Fruit fly (Drosophila melanogaster) whole organism, embryonic: Measurements from ENCODE around the gene Bet3.

Experiments used
- Ada2b ChIP-seq: fragments of 200-800 bp; sonication (Bioruptor generic); IDR thresholded peaks from 2 replicates; pipeline ENCODE4 v1.3.6; 2022; ENCODE audit warnings: missing biosample characterization, missing genetic modification characterization
- Aef1 ChIP-seq: fragments of 200-800 bp; sonication (Bioruptor generic); IDR thresholded peaks from 3 replicates; pipeline ENCODE4 v1.3.6; 2022; ENCODE audit warnings: missing biosample characterization, missing genetic modification characterization
- BtbVII ChIP-seq: fragments of 200-800 bp; sonication (Bioruptor generic); optimal IDR thresholded peaks from 3 replicates; lab custom pipeline; 2017; ENCODE audit warnings: missing biosample characterization, mild to moderate bottlenecking, missing genetic modification characterization
- CG11456 ChIP-seq: fragments of 200-800 bp; sonication (Bioruptor generic); IDR thresholded peaks from 3 replicates; pipeline ENCODE4 v1.3.6; 2022; ENCODE audit warnings: missing biosample characterization, missing genetic modification characterization
- CG11723 ChIP-seq: fragments of 200-800 bp; sonication (Bioruptor generic); optimal IDR thresholded peaks from 2 replicates; lab custom pipeline; 2017; ENCODE audit warnings: missing biosample characterization, mild to moderate bottlenecking, missing genetic modification characterization
- CG12071 ChIP-seq: fragments of 200-800 bp; sonication (Bioruptor generic); optimal IDR thresholded peaks from 3 replicates; lab custom pipeline; 2018; ENCODE audit warnings: missing biosample characterization, mild to moderate bottlenecking, missing genetic modification characterization
- CG12219 ChIP-seq: fragments of 200-800 bp; sonication (Bioruptor generic); optimal IDR thresholded peaks from 3 replicates; lab custom pipeline; 2018; ENCODE audit warnings: missing biosample characterization, mild to moderate bottlenecking, missing genetic modification characterization
- CG12659 ChIP-seq: fragments of 200-800 bp; sonication (Bioruptor generic); optimal IDR thresholded peaks from 3 replicates; lab custom pipeline; 2017; ENCODE audit warnings: mild to moderate bottlenecking, missing biosample characterization, missing genetic modification reagents, missing genetic modification characterization
- CG12744 ChIP-seq: fragments of 200-800 bp; sonication (Bioruptor generic); optimal IDR thresholded peaks from 2 replicates; lab custom pipeline; 2016; ENCODE audit warnings: missing biosample characterization, missing genetic modification characterization
- CG15269 ChIP-seq: fragments of 200-800 bp; sonication (Bioruptor generic); optimal IDR thresholded peaks from 2 replicates; lab custom pipeline; 2018; ENCODE audit warnings: missing biosample characterization, mild to moderate bottlenecking, missing genetic modification characterization, moderate library complexity
- CG15696 ChIP-seq: fragments of 200-800 bp; sonication (Bioruptor generic); optimal IDR thresholded peaks from 2 replicates; lab custom pipeline; 2019; ENCODE audit warnings: missing biosample characterization, mild to moderate bottlenecking, missing genetic modification characterization, moderate library complexity
- CG16813 ChIP-seq: fragments of 200-800 bp; sonication (Bioruptor generic); IDR thresholded peaks from 3 replicates; pipeline ENCODE4 v1.3.6; 2022; ENCODE audit warnings: missing biosample characterization, missing genetic modification characterization; ENCODE audit not compliant: partially characterized antibody
- CG17359 ChIP-seq: fragments of 200-800 bp; sonication (Bioruptor generic); optimal IDR thresholded peaks from 3 replicates; lab custom pipeline; 2018; ENCODE audit warnings: missing biosample characterization, mild to moderate bottlenecking, missing genetic modification characterization, moderate library complexity
- CG18764 ChIP-seq: fragments of 200-800 bp; sonication (Bioruptor generic); optimal IDR thresholded peaks from 3 replicates; lab custom pipeline; 2016; ENCODE audit warnings: missing biosample characterization, missing genetic modification characterization
- CG2116 ChIP-seq: fragments of 200-800 bp; sonication (Bioruptor generic); optimal IDR thresholded peaks from 3 replicates; lab custom pipeline; 2018; ENCODE audit warnings: missing biosample characterization, mild to moderate bottlenecking, missing genetic modification characterization
- CG2120 ChIP-seq: fragments of 200-800 bp; sonication (Bioruptor generic); optimal IDR thresholded peaks from 3 replicates; lab custom pipeline; 2016; ENCODE audit warnings: missing biosample characterization, missing genetic modification characterization
- CG3407 ChIP-seq: fragments of 200-800 bp; sonication (Bioruptor generic); optimal IDR thresholded peaks from 2 replicates; lab custom pipeline; 2018; ENCODE audit warnings: missing biosample characterization, mild to moderate bottlenecking, missing genetic modification characterization
- CG4404 ChIP-seq: fragments of 200-800 bp; sonication (Bioruptor generic); IDR thresholded peaks from 2 replicates; pipeline ENCODE4 v1.3.6; 2022; ENCODE audit warnings: missing biosample characterization, missing genetic modification characterization
- CG6791 ChIP-seq: fragments of 200-800 bp; sonication (Bioruptor generic); IDR thresholded peaks from 3 replicates; pipeline ENCODE4 v1.3.6; 2022; ENCODE audit warnings: missing biosample characterization, missing genetic modification characterization; ENCODE audit not compliant: partially characterized antibody
- CG8765 ChIP-seq: fragments of 200-800 bp; sonication (Bioruptor generic); IDR thresholded peaks from 2 replicates; pipeline ENCODE4 v1.3.6; 2022; ENCODE audit warnings: missing biosample characterization, missing genetic modification characterization
- CG8944 ChIP-seq: fragments of 200-800 bp; sonication (Bioruptor generic); optimal IDR thresholded peaks from 3 replicates; lab custom pipeline; 2016; ENCODE audit warnings: missing biosample characterization, missing genetic modification characterization
- CG9437 ChIP-seq: fragments of 200-800 bp; sonication (Bioruptor generic); optimal IDR thresholded peaks from 2 replicates; lab custom pipeline; 2018; ENCODE audit warnings: missing biosample characterization, mild to moderate bottlenecking, missing genetic modification characterization
- CG9817 ChIP-seq: fragments of 200-800 bp; sonication (Bioruptor generic); optimal IDR thresholded peaks from 2 replicates; lab custom pipeline; 2018; ENCODE audit warnings: missing biosample characterization, mild to moderate bottlenecking, missing genetic modification characterization, moderate library complexity
- Dad ChIP-seq: fragments of 200-800 bp; sonication (Bioruptor generic); optimal IDR thresholded peaks from 3 replicates; lab custom pipeline; 2016; ENCODE audit warnings: missing biosample characterization, missing genetic modification characterization
- Dfd ChIP-seq, 2 experiments: fragments of >200 bp; optimal IDR thresholded peaks; 2 replicates each; lab custom pipeline; 2017; ENCODE audit warnings: missing biosample characterization in 2 of 2, missing genetic modification characterization in 2 of 2
- Doc3 ChIP-seq: fragments of 200-800 bp; sonication (Bioruptor generic); IDR thresholded peaks from 3 replicates; pipeline ENCODE4 v1.3.6; 2022; ENCODE audit warnings: missing biosample characterization, missing genetic modification characterization; ENCODE audit not compliant: partially characterized antibody
- Dref ChIP-seq: fragments of 200-800 bp; sonication (Bioruptor generic); IDR thresholded peaks from 2 replicates; pipeline ENCODE4 v1.3.6; 2022; ENCODE audit warnings: missing biosample characterization, missing genetic modification characterization
- HLH4C ChIP-seq: fragments of 200-800 bp; sonication (Bioruptor generic); IDR thresholded peaks from 3 replicates; pipeline ENCODE4 v1.3.6; 2022; ENCODE audit warnings: missing biosample characterization, missing genetic modification characterization; ENCODE audit not compliant: partially characterized antibody
- Hr51 ChIP-seq, 2 experiments: fragments of 200-800 bp; sonication (Bioruptor generic); optimal IDR thresholded peaks; 2 replicates in 1 of 2; 3 replicates in 1 of 2; lab custom pipeline; 2016 to 2018; ENCODE audit warnings: missing biosample characterization in 2 of 2, missing genetic modification characterization in 2 of 2, mild to moderate bottlenecking in 1 of 2, moderate library complexity in 1 of 2
- NC2β ChIP-seq: fragments of 200-800 bp; sonication (Bioruptor generic); optimal IDR thresholded peaks from 2 replicates; lab custom pipeline; 2016; ENCODE audit warnings: missing biosample characterization, missing genetic modification characterization
- NK7.1 ChIP-seq: fragments of 200-800 bp; sonication (Bioruptor generic); optimal IDR thresholded peaks from 3 replicates; lab custom pipeline; 2016; ENCODE audit warnings: missing biosample characterization, missing genetic modification characterization
- Neu2 ChIP-seq: fragments of 200-800 bp; sonication (Bioruptor generic); optimal IDR thresholded peaks from 3 replicates; lab custom pipeline; 2016; ENCODE audit warnings: missing biosample characterization, missing genetic modification characterization, borderline replicate concordance
- Nf-YC ChIP-seq: fragments of 200-800 bp; optimal IDR thresholded peaks from 3 replicates; lab custom pipeline; 2019; ENCODE audit warnings: missing biosample characterization, mild to moderate bottlenecking, missing genetic modification characterization, moderate library complexity
- YL-1 ChIP-seq: fragments of 200-800 bp; sonication (Bioruptor generic); optimal IDR thresholded peaks from 3 replicates; lab custom pipeline; 2017; ENCODE audit warnings: missing biosample characterization, mild to moderate bottlenecking, missing genetic modification characterization
- ac ChIP-seq: fragments of 200-800 bp; sonication (Bioruptor generic); optimal IDR thresholded peaks from 3 replicates; lab custom pipeline; 2017; ENCODE audit warnings: missing biosample characterization, mild to moderate bottlenecking, missing genetic modification characterization
- bigmax ChIP-seq: fragments of 200-800 bp; sonication (Bioruptor generic); optimal IDR thresholded peaks from 2 replicates; lab custom pipeline; 2018; ENCODE audit warnings: missing biosample characterization, mild to moderate bottlenecking, missing genetic modification characterization
- croc ChIP-seq: fragments of 200-800 bp; sonication (Bioruptor generic); conservative IDR thresholded peaks from 3 replicates; pipeline ENCODE4 v1.3.6; 2022; ENCODE audit warnings: missing biosample characterization, missing genetic modification characterization
- dm ChIP-seq: fragments of 200-800 bp; sonication (Bioruptor generic); optimal IDR thresholded peaks from 3 replicates; lab custom pipeline; 2016; ENCODE audit warnings: missing biosample characterization, missing genetic modification characterization
- emc ChIP-seq: fragments of 200-800 bp; sonication (Bioruptor generic); optimal IDR thresholded peaks from 2 replicates; lab custom pipeline; 2016; ENCODE audit warnings: missing biosample characterization, missing genetic modification characterization
- en ChIP-seq: fragments of 200-800 bp; sonication (Bioruptor generic); optimal IDR thresholded peaks from 2 replicates; lab custom pipeline; 2016; ENCODE audit warnings: missing biosample characterization, missing genetic modification characterization
- ftz-f1 ChIP-seq: fragments of 200-800 bp; sonication (Bioruptor generic); optimal IDR thresholded peaks from 2 replicates; lab custom pipeline; 2016; ENCODE audit warnings: missing biosample characterization, missing genetic modification characterization
- gem ChIP-seq: fragments of 200-800 bp; sonication (Bioruptor generic); optimal IDR thresholded peaks from 2 replicates; lab custom pipeline; 2019; ENCODE audit warnings: missing biosample characterization, mild to moderate bottlenecking, missing genetic modification characterization, moderate library complexity
- grau ChIP-seq: fragments of 200-800 bp; optimal IDR thresholded peaks from 3 replicates; lab custom pipeline; 2019; ENCODE audit warnings: missing biosample characterization, mild to moderate bottlenecking, missing genetic modification characterization, moderate library complexity
- grn ChIP-seq: fragments of 200-800 bp; sonication (Bioruptor generic); optimal IDR thresholded peaks from 3 replicates; lab custom pipeline; 2017; ENCODE audit warnings: missing biosample characterization, missing genetic modification characterization
- maf-S ChIP-seq: fragments of 200-800 bp; sonication (Bioruptor generic); optimal IDR thresholded peaks from 2 replicates; lab custom pipeline; 2016; ENCODE audit warnings: missing biosample characterization, missing genetic modification characterization
- p53 ChIP-seq: fragments of 200-800 bp; sonication (Bioruptor generic); optimal IDR thresholded peaks from 2 replicates; lab custom pipeline; 2016; ENCODE audit warnings: missing biosample characterization, missing genetic modification characterization
- phol ChIP-seq: fragments of 200-800 bp; sonication (Bioruptor generic); optimal IDR thresholded peaks from 3 replicates; lab custom pipeline; 2018; ENCODE audit warnings: missing biosample characterization, mild to moderate bottlenecking, missing genetic modification characterization, moderate library complexity
- pnt ChIP-seq: fragments of 200-800 bp; sonication (Bioruptor generic); optimal IDR thresholded peaks from 3 replicates; lab custom pipeline; 2016; ENCODE audit warnings: missing biosample characterization, missing genetic modification characterization
- sens-2 ChIP-seq: fragments of 200-800 bp; sonication (Bioruptor generic); IDR thresholded peaks from 2 replicates; pipeline ENCODE4 v1.3.6; 2022; ENCODE audit warnings: missing biosample characterization, missing genetic modification characterization
- tap ChIP-seq: fragments of 200-800 bp; optimal IDR thresholded peaks from 3 replicates; lab custom pipeline; 2019; ENCODE audit warnings: missing biosample characterization, mild to moderate bottlenecking, missing genetic modification characterization, moderate library complexity
- ttk ChIP-seq: fragments of 200-800 bp; sonication (Bioruptor generic); IDR thresholded peaks from 2 replicates; pipeline ENCODE4 v2.1.2; 2022; ENCODE audit warnings: missing biosample characterization, missing genetic modification characterization

The Bet3 gene

DNA sequence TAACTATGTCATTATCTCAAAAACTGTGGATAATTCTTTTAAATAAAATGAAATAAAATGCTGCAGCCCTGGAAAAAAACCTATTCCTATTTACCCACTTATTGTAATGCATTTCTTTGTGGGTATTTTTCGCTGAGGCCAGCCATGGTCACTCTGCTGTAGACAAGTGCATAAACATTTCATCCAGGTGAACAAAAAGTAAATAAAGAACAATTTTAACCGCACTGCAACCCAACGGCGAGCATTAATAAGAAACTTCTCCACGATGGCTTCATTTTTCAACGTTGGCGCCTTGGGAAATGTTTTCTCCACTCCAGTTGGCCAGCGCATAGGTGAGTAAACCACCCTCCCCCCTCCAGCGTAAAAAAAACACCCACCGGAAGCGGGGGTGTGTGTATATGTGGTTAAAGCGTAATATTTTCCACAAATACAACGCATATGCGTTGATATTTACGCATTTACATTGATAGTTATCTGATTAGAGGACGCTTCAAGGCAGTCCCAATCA is 4.7 kb upstream of the Bet3 start, which contains the start of gene CG3529 (continued):
- TF ChIP-seq ac (no peak), CG18764 (GFP tag; lab: Kevin White, UChicago) (no peak), emc (GFP tag; lab: Kevin White, UChicago) (no peak), Ada2b (GFP tag; lab: Robert Waterston, UW) (no peak), CG15696 (tag; lab: Kevin White, UChicago) (peak; percentile 20), Hr51 (GFP tag; optimal IDR thresholded peaks at IDR 0.05; lab: Kevin White, UChicago) (peak in 1 of 2 experiments; percentile 17), ftz-f1 (GFP tag; lab: Kevin White, UChicago) (no peak), Neu2 (GFP tag; lab: Kevin White, UChicago) (no peak), CG9437 (GFP tag; lab: Kevin White, UChicago) (no peak), CG2120 (GFP tag; lab: Kevin White, UChicago) (peak; percentile 35), en (no peak), HLH4C (no peak), CG11723 (GFP tag; lab: Kevin White, UChicago) (peak; percentile 13), CG3407 (GFP tag; lab: Kevin White, UChicago) (no peak), tap (tag; lab: Kevin White, UChicago) (no peak), p53 (no peak), grau (tag; lab: Kevin White, UChicago) (peak; percentile 39), maf-S (peak; percentile 2), NK7.1 (GFP tag; lab: Kevin White, UChicago) (no peak), Aef1 (GFP tag; lab: Robert Waterston, UW) (no peak), phol (tag; lab: Kevin White, UChicago) (peak; percentile 71), CG9817 (tag; lab: Kevin White, UChicago) (peak; percentile 30), CG8944 (GFP tag; lab: Kevin White, UChicago) (peak; percentile 10), CG6791 (GFP tag; lab: Robert Waterston, UW) (0 out of 3 replicates have a peak, but pooled peaks have one; percentile 46), croc (GFP tag; lab: Robert Waterston, UW) (no peak), gem (peak; percentile 36), sens-2 (GFP tag; lab: Robert Waterston, UW) (no peak), bigmax (peak; percentile 1), CG15269 (tag; lab: Kevin White, UChicago) (peak; percentile 1), ttk (peak; percentile 23; the same call in 1 of the 2 replicates), pnt (GFP tag; lab: Kevin White, UChicago) (no peak), Nf-YC (tag; lab: Kevin White, UChicago) (peak; percentile 31), BtbVII (GFP tag; lab: Kevin White, UChicago) (no peak), CG8765 (no peak), grn (GFP tag; lab: Kevin White, UChicago) (no peak), CG12659 (GFP tag; lab: Kevin White, UChicago) (peak; percentile 70), CG4404 (GFP tag; lab: Robert Waterston, UW) (no peak), Dad (GFP tag; lab: Kevin White, UChicago) (no peak), CG12071 (GFP tag; lab: Kevin White, UChicago) (no peak), YL-1 (GFP tag; lab: Kevin White, UChicago) (peak; percentile 66), dm (GFP tag; lab: Kevin White, UChicago) (no peak), NC2β (GFP tag; lab: Kevin White, UChicago) (peak; percentile 44), CG12744 (no peak), CG11456 (GFP tag; lab: Robert Waterston, UW) (no peak), Dref (no peak), CG16813 (GFP tag; lab: Robert Waterston, UW) (no peak), Dfd (GFP tag; optimal IDR thresholded peaks at IDR 0.05; lab: Kevin White, UChicago) (no peak), CG12219 (GFP tag; lab: Kevin White, UChicago) (peak; percentile 4), CG2116 (GFP tag; lab: Kevin White, UChicago) (peak; percentile 53), CG17359 (tag; lab: Kevin White, UChicago) (peak; percentile 13), Doc3 (GFP tag; lab: Robert Waterston, UW) (no peak)
